Worm (Caenorhabditis elegans) whole organism, midembryonic: Measurements from ENCODE around the gene ZC21.6.

Source experiments
- T22C8.4 ChIP-seq: fragments of 200-800 bp; sonication (Bioruptor generic); IDR thresholded peaks from 2 replicates; pipeline ENCODE4 v1.3.6; 2022; ENCODE audit warnings: missing genetic modification characterization, missing compliant biosample characterization
- cog-1 ChIP-seq: sonication (generic microtip); optimal IDR thresholded peaks from 2 replicates; lab custom pipeline; 2016; ENCODE audit warnings: missing genetic modification characterization, missing compliant biosample characterization

ce11 chrIII:8578381-8578780 is 33.0 kb upstream of the ZC21.6 start:
- no peak for TF ChIP-seq cog-1 (tag; lab: Kevin White, UChicago)
- TF ChIP-seq T22C8.4 = no peak
